Worm (Caenorhabditis elegans) whole organism, midembryonic: ENCODE results near the gene F49F1.7.

Experiments used
- T22C8.4 ChIP-seq: fragments of 200-800 bp; sonication (Bioruptor generic); IDR thresholded peaks from 2 replicates; pipeline ENCODE4 v1.3.6; 2022; ENCODE audit warnings: missing genetic modification characterization, missing compliant biosample characterization
- flt-1 ChIP-seq: fragments of 200-800 bp; sonication (Bioruptor generic); IDR thresholded peaks from 2 replicates; pipeline ENCODE4 v1.3.6; 2022; ENCODE audit warnings: missing genetic modification characterization, missing compliant biosample characterization
- klf-2 ChIP-seq: fragments of 200-800 bp; sonication (Bioruptor generic); conservative IDR thresholded peaks from 2 replicates; pipeline ENCODE4 v1.3.6; 2022; ENCODE audit warnings: missing genetic modification reagents, missing genetic modification characterization, missing compliant biosample characterization
- med-1 ChIP-seq: sonication (generic microtip); optimal IDR thresholded peaks from 2 replicates; lab custom pipeline; 2017; ENCODE audit warnings: missing genetic modification characterization, mild to moderate bottlenecking, missing compliant biosample characterization, antibody characterized with exemption, missing genetic modification reagents; ENCODE audit not compliant: insufficient read depth
- ref-1 ChIP-seq: fragments of 200-800 bp; sonication (Bioruptor generic); conservative IDR thresholded peaks from 2 replicates; pipeline ENCODE4 v1.3.6; 2022; ENCODE audit warnings: missing genetic modification reagents, missing genetic modification characterization, missing compliant biosample characterization
- tab-1 ChIP-seq: fragments of 200-800 bp; sonication (Bioruptor generic); IDR thresholded peaks from 2 replicates; pipeline ENCODE4 v1.3.6; 2022; ENCODE audit warnings: missing genetic modification characterization, missing compliant biosample characterization
- ztf-29 ChIP-seq: fragments of 200-800 bp; sonication (Bioruptor generic); IDR thresholded peaks from 2 replicates; pipeline ENCODE4 v1.3.6; 2022; ENCODE audit warnings: missing genetic modification reagents, missing genetic modification characterization, missing compliant biosample characterization

F49F1.7 gene

ce11 chrIV:4076690-4077295 lies 48.8 kb downstream of the F49F1.7 start:
- TF ChIP-seq flt-1 (GFP tag; lab: Robert Waterston, UW) (0 out of 2 replicates have a peak, but pooled peaks have one; percentile 26), tab-1 (GFP tag; lab: Robert Waterston, UW) (0 out of 2 replicates have a peak, but pooled peaks have one; percentile 38), med-1 (GFP tag; lab: Kevin White, UChicago) (no peak)

DNA sequence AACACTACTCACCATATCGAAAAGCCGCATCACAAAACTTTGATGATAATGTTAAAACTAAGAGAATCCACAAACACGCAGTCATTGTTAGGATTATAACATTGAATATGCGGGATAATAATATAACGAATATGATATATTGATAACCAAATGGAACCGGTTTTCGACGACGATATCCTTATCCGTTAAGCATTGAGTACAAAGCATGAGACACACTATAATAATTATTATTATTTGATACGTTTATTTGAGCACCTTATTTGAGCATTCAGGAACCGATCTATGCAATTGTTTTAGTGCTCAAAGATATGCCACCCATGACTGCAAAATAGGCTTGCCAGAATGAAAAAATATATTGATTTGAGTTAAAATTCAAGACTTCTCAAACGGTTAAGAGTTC lies 50.9 kb downstream of the F49F1.7 start, which contains the start of gene W03D2.9:
Gene W03D2.9 (minus strand): TSS at position 101 of the 400 bp plus-strand sequence.
- no peak for TF ChIP-seq T22C8.4
- no peak for TF ChIP-seq klf-2 (GFP tag; lab: Robert Waterston, UW)
- no peak for TF ChIP-seq med-1 (GFP tag; lab: Kevin White, UChicago)
- no peak for TF ChIP-seq ztf-29
- TF ChIP-seq ref-1 = no peak
